Fruit fly (Drosophila melanogaster): ENCODE measurements around the gene Ald2.

Ald2 gene

DNA sequence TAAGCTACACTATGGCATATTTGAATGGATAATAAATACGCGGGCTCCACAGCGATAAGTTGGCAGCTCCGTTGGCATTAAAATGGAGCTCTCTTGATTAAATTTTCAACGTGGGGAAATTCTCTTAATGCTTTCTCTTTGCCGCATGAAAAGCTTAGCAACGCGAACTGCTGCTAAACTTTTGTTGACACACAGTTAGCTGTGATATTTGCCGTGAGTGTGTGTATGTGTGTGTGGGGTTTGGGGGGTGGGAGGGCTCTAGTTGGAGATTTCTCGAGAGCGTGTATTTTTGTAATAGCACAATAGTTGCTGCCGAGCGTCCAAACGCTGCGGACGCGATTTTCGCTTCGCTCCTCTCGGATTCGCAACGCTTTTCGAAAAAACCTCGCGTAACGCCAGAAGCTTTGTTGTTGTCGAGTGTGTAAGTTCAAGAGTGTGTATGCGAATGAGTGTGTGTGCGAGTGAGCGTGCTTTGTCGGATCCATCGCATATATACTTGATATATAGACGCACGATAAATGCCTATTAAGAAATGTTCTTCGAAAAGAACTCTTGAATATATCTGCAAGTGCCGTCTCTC, 47.4 kb downstream of the Ald2 start, which contains the start of gene CG5455 (continued):
- TF ChIP-seq CG31627 (GFP tag; optimal IDR thresholded peaks at IDR 0.05) (no peak), cyc (GFP tag; optimal IDR thresholded peaks at IDR 0.05) (no peak), Met (GFP tag; optimal IDR thresholded peaks at IDR 0.05) (no peak), CG11762 (GFP tag; optimal IDR thresholded peaks at IDR 0.05; ENCODE audit: insufficient read depth) (no peak), OdsH (GFP tag; optimal IDR thresholded peaks at IDR 0.05) (no peak), Sox102F (GFP tag; optimal IDR thresholded peaks at IDR 0.05) (peak; percentile 15), esn (GFP tag; optimal IDR thresholded peaks at IDR 0.05) (peak; percentile 5), topi (GFP tag; optimal IDR thresholded peaks at IDR 0.05) (no peak), CG16779 (tag; optimal IDR thresholded peaks at IDR 0.05) (peak; percentile 71), eg (GFP tag; IDR thresholded peaks at IDR 0.05) (peak; percentile 88), fkh (GFP tag; optimal IDR thresholded peaks at IDR 0.05) (peak; percentile 98), ss (GFP tag; optimal IDR thresholded peaks at IDR 0.05) (peak; percentile 4 to 69), acj6 (GFP tag; optimal IDR thresholded peaks at IDR 0.05) (no peak), fd59A (GFP tag; optimal IDR thresholded peaks at IDR 0.05) (no peak), Eip75B (GFP tag; optimal IDR thresholded peaks at IDR 0.05) (peak; percentile 23), CG10669 (GFP tag; optimal IDR thresholded peaks at IDR 0.05) (peak; percentile 27), CG7368 (GFP tag; optimal IDR thresholded peaks at IDR 0.05) (peak; percentile 33), Lpt (GFP tag; optimal IDR thresholded peaks at IDR 0.05) (peak; percentile 78), Eip78C (GFP tag) (peak; percentile 30), CG8119 (GFP tag; IDR thresholded peaks at IDR 0.05) (peak; percentile 72; the same call in 2 of the 3 replicates), Ets21C (GFP tag; optimal IDR thresholded peaks at IDR 0.05) (no peak)

DNA sequence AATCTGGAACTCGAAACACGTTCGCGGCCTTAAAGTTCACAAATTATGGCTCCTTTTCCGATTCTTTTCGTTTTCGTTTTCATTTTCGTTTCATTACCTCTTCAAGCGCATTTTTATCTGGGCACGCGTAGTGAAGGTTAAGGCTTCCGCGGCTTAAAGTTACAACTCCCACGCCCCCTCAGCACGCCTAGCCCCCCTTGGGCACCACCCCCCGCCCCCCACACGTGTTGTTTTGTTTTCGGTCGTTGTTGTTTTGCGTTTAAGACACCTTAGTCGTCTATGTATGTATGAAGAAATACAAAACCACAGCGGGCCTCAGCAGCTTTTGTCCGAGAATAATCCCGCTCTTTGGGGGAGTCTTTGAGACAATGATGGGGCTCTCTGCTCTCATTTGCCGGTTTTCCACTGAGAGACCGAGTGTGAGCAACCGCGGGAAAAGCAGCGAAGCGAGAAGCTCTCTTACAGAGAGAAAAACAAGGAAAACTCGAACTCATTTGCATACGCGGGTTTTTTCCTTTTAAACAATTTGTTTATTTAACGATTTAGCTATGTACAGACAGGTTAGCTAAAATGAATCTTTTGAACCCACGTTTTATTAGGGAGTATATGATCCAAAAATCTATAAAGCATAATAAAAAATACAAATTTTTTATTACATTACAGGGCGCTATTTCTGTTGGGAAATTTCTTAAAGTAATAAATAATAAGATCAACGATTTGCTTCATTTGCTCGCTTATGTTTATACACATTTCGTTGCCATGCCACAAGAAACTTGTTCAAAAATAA, 48.5 kb downstream of the Ald2 start:
- TF ChIP-seq Met (GFP tag; optimal IDR thresholded peaks at IDR 0.05) (no peak), dac (GFP tag; optimal IDR thresholded peaks at IDR 0.05) (no peak), CG7368 (GFP tag; optimal IDR thresholded peaks at IDR 0.05) (no peak), ss (GFP tag; optimal IDR thresholded peaks at IDR 0.05) (peak in 1 of 2 experiments; percentile 24), CG16779 (tag; optimal IDR thresholded peaks at IDR 0.05) (peak; percentile 3), Eip75B (GFP tag; optimal IDR thresholded peaks at IDR 0.05) (peak; percentile 50), CG6792 (GFP tag; optimal IDR thresholded peaks at IDR 0.05) (no peak), CG6854 (GFP tag; optimal IDR thresholded peaks at IDR 0.05) (no peak), CG1621 (tag; optimal IDR thresholded peaks at IDR 0.05) (no peak), topi (GFP tag; optimal IDR thresholded peaks at IDR 0.05) (peak; percentile 7), CG11762 (GFP tag; optimal IDR thresholded peaks at IDR 0.05; ENCODE audit: insufficient read depth) (peak; percentile 29), CG3919 (GFP tag; optimal IDR thresholded peaks at IDR 0.05) (peak; percentile 60), net (GFP tag; optimal IDR thresholded peaks at IDR 0.05) (peak; percentile 12), CG6276 (GFP tag; optimal IDR thresholded peaks at IDR 0.05) (peak; percentile 55), CG8119 (GFP tag; IDR thresholded peaks at IDR 0.05) (peak; percentile 36; the same call in 1 of the 3 replicates), Sox15 (GFP tag; optimal IDR thresholded peaks at IDR 0.05) (no peak), CG31627 (GFP tag; optimal IDR thresholded peaks at IDR 0.05) (no peak), svp (GFP tag) (peak; percentile 30), CG11902 (GFP tag; optimal IDR thresholded peaks at IDR 0.05) (no peak), Sox102F (GFP tag; optimal IDR thresholded peaks at IDR 0.05) (no peak), dsx (GFP tag; optimal IDR thresholded peaks at IDR 0.05; ENCODE audit: poor library complexity, severe bottlenecking) (no peak), Lpt (GFP tag; optimal IDR thresholded peaks at IDR 0.05) (no peak), salr (GFP tag; optimal IDR thresholded peaks at IDR 0.05) (peak in 1 of 2 experiments; percentile 63), CG10669 (GFP tag; optimal IDR thresholded peaks at IDR 0.05) (peak; percentile 34), CG10631 (GFP tag; optimal IDR thresholded peaks at IDR 0.05) (peak; percentile 44), CG6163 (GFP tag; IDR thresholded peaks at IDR 0.05) (no peak; the same call in 2 of the 3 replicates), acj6 (GFP tag; optimal IDR thresholded peaks at IDR 0.05) (peak; percentile 10), CG4318 (GFP tag; optimal IDR thresholded peaks at IDR 0.05) (peak; percentile 30), Hr38 (GFP tag; optimal IDR thresholded peaks at IDR 0.05) (no peak), CG15336 (GFP tag; IDR thresholded peaks at IDR 0.05) (peak; percentile 53), eg (GFP tag; IDR thresholded peaks at IDR 0.05) (peak; percentile 81), CG34406 (GFP tag; optimal IDR thresholded peaks at IDR 0.05) (no peak), CG8319 (GFP tag; optimal IDR thresholded peaks at IDR 0.05) (no peak), CG6808 (GFP tag; optimal IDR thresholded peaks at IDR 0.05) (peak; percentile 60), Hr4 (GFP tag; optimal IDR thresholded peaks at IDR 0.05) (peak; percentile 71), CG11294 (GFP tag; IDR thresholded peaks at IDR 0.05) (no peak), Ets96B (tag; optimal IDR thresholded peaks at IDR 0.05) (peak; percentile 8), esn (GFP tag; optimal IDR thresholded peaks at IDR 0.05) (peak; percentile 2), fd59A (GFP tag; optimal IDR thresholded peaks at IDR 0.05) (no peak), OdsH (GFP tag; optimal IDR thresholded peaks at IDR 0.05) (peak; percentile 54)
